Worm (Caenorhabditis elegans): ENCODE results near the gene math-41.

DNA sequence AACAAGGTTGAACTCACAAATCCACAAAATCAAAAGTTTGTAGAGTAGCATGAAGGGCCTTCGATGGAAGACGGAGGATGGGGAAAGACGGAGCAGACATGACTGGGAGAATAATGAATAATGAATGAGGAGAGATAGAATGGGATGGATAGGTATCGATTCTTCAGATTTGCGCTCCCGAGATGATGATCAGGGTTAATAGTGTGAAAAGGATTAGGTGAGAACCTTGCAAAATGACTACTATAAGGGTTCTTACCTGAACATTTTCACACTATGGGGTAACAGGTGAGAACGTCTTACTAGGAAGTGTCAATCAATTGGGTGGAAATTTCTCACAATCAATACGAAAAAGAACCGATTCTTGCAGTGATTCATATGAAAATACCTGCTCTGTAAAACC lies 25.9 kb downstream of the math-41 start, which contains the start of gene fbxb-96:
- no peak for TF ChIP-seq nhr-76 (tag; optimal IDR thresholded peaks at IDR 0.05)
- TF ChIP-seq snpc-4 (tag; optimal IDR thresholded peaks at IDR 0.05): no peak
